Fruit fly (Drosophila melanogaster): ENCODE data around the gene ZAP3.

The ZAP3 gene

DNA sequence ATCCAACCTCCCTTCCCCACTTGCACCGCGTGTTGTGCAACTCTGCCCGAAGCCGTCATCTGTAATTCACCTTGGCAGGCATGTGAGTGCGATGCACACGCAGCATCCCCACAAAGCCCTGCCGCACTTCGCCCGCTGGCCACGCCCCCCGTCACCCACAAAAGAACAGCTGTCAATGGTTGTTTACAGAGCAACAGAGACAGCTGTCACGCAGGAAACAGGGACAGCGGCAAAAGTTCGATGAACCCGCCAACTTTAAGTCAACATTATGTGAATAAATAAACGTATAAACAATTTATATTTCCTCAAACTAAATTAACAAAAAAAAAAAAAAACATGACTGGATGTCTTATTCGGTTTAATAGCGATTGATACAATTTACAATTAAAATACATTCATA, 10.8 kb downstream of the ZAP3 start:
- no peak for TF ChIP-seq sv (GFP tag; optimal IDR thresholded peaks at IDR 0.05)
- no peak for TF ChIP-seq Vsx2 (GFP tag; optimal IDR thresholded peaks at IDR 0.05; ENCODE audit: partially characterized antibody)
- TF ChIP-seq sage (GFP tag; optimal IDR thresholded peaks at IDR 0.05), result no peak
- TF ChIP-seq CG9705 (GFP tag; optimal IDR thresholded peaks at IDR 0.05), result no peak
- TF ChIP-seq psq (GFP tag; optimal IDR thresholded peaks at IDR 0.05), result no peak
- no peak for TF ChIP-seq Rel (GFP tag; optimal IDR thresholded peaks at IDR 0.05)
- no peak for TF ChIP-seq Rel (tag; optimal IDR thresholded peaks at IDR 0.05)
- TF ChIP-seq Sp1 (GFP tag; optimal IDR thresholded peaks at IDR 0.05), result no peak
- TF ChIP-seq Myc (optimal IDR thresholded peaks at IDR 0.05), result no peak
- no peak for TF ChIP-seq brk (GFP tag; optimal IDR thresholded peaks at IDR 0.05)
- no peak for TF ChIP-seq dsf (GFP tag; optimal IDR thresholded peaks at IDR 0.05; ENCODE audit: borderline replicate concordance)
- no peak for TF ChIP-seq Mio (GFP tag; optimal IDR thresholded peaks at IDR 0.05)
- no peak for TF ChIP-seq pan (optimal IDR thresholded peaks at IDR 0.05)
- TF ChIP-seq N (GFP tag; optimal IDR thresholded peaks at IDR 0.05), result no peak
- no peak for TF ChIP-seq tai (GFP tag; optimal IDR thresholded peaks at IDR 0.05)
- TF ChIP-seq Hnf4 (GFP tag; optimal IDR thresholded peaks at IDR 0.05), result no peak
- TF ChIP-seq rgr (GFP tag; optimal IDR thresholded peaks at IDR 0.05), result no peak

DNA sequence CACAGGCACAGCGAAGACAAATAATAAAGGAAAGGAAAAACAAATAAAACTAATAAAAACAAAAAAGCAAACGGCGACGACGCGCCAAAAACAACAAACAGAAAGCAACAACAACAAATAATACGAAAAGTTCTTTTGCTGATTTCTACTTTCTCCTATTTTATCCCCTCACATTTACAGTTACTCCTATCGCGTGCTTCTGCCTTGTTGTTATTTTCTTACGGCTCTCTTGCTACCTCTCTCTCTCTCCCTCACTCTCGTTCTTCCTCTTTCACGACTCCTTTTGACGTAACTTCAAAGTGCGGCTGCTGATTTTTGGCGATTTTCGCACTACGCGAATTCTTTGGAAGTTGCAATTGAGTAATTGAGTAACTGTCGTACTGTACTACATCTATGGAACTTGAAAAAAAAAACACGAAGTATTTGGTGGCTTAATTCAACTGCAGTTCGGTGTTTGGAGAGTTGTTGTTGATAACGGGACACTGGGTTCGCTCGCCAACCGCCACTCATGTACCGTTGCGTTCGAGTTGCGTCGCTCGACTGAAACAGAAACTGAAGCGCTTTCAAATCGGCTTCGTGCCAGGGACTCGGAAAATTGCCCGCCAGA, 11.9 kb downstream of the ZAP3 start, which contains the start of gene CG15312:
TSS of gene CG15312 (minus strand) at position 544 of the 607 bp plus-strand sequence.
- TF ChIP-seq woc (GFP tag; optimal IDR thresholded peaks at IDR 0.05) (no peak), Hr83 (GFP tag; optimal IDR thresholded peaks at IDR 0.05; ENCODE audit: poor library complexity, severe bottlenecking) (no peak), fru (GFP tag; optimal IDR thresholded peaks at IDR 0.05) (no peak), jim (GFP tag; optimal IDR thresholded peaks at IDR 0.05) (no peak), sage (GFP tag; optimal IDR thresholded peaks at IDR 0.05) (no peak), Jra (GFP tag; optimal IDR thresholded peaks at IDR 0.05) (no peak), Dif (GFP tag; optimal IDR thresholded peaks at IDR 0.05; ENCODE audit: partially characterized antibody) (no peak), pan (optimal IDR thresholded peaks at IDR 0.05) (no peak), h (GFP tag; optimal IDR thresholded peaks at IDR 0.05) (no peak), Hr78 (GFP tag; optimal IDR thresholded peaks at IDR 0.05) (no peak), br (GFP tag; optimal IDR thresholded peaks at IDR 0.05) (no peak), CrebA (GFP tag; optimal IDR thresholded peaks at IDR 0.05; ENCODE audit: borderline replicate concordance) (no peak), sv (GFP tag; optimal IDR thresholded peaks at IDR 0.05) (no peak), Sp1 (GFP tag; optimal IDR thresholded peaks at IDR 0.05) (no peak), N (GFP tag; optimal IDR thresholded peaks at IDR 0.05) (no peak), Myc (optimal IDR thresholded peaks at IDR 0.05) (no peak)

DNA sequence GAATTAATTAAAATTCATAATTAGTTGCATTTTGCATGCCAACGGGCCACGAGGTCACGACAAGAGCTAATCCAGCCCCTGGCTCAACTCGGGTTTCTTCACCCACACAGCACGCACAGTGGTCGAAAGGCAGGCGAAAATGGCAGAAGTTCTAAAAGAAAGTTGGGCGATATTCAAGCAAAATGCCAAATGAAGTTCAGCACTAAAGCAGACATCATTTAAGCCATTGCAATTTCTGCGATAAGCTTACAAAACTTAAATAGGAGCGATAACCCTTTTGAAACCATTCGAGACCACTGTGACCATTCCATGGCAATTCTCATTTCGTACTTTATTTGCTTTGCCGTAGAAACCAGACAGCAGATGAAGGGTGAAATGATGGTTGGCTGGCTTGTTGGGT, 14.8 kb downstream of the ZAP3 start:
- TF ChIP-seq GATAd (GFP tag; optimal IDR thresholded peaks at IDR 0.05) (no peak), foxo (GFP tag; optimal IDR thresholded peaks at IDR 0.05) (peak in 1 of 2 experiments; percentile 62), Dif (GFP tag; optimal IDR thresholded peaks at IDR 0.05; ENCODE audit: partially characterized antibody) (no peak), dsf (GFP tag; optimal IDR thresholded peaks at IDR 0.05; ENCODE audit: borderline replicate concordance) (no peak), h (GFP tag; optimal IDR thresholded peaks at IDR 0.05) (peak; percentile 52), br (GFP tag; optimal IDR thresholded peaks at IDR 0.05) (peak; percentile 48), HLH106 (tag; optimal IDR thresholded peaks at IDR 0.05) (no peak), OdsH (GFP tag; optimal IDR thresholded peaks at IDR 0.05) (peak; percentile 49), CrebA (GFP tag; optimal IDR thresholded peaks at IDR 0.05; ENCODE audit: borderline replicate concordance) (no peak), Hnf4 (GFP tag; optimal IDR thresholded peaks at IDR 0.05) (peak; percentile 36), fru (GFP tag; optimal IDR thresholded peaks at IDR 0.05) (peak; percentile 63), Hr78 (GFP tag; optimal IDR thresholded peaks at IDR 0.05) (no peak), psq (GFP tag; optimal IDR thresholded peaks at IDR 0.05) (peak; percentile 39), woc (GFP tag; optimal IDR thresholded peaks at IDR 0.05) (peak; percentile 42), usp (GFP tag; optimal IDR thresholded peaks at IDR 0.05) (no peak), ey (GFP tag; optimal IDR thresholded peaks at IDR 0.05) (peak; percentile 68), Sp1 (GFP tag; optimal IDR thresholded peaks at IDR 0.05) (no peak), Rel (GFP tag; optimal IDR thresholded peaks at IDR 0.05) (no peak), Rel (tag; optimal IDR thresholded peaks at IDR 0.05) (no peak), dmrt93B (GFP tag; optimal IDR thresholded peaks at IDR 0.05) (peak; percentile 20), rgr (GFP tag; optimal IDR thresholded peaks at IDR 0.05) (peak; percentile 61), Dfd (GFP tag; optimal IDR thresholded peaks at IDR 0.05) (no peak)
